Fruit fly (Drosophila melanogaster) whole organism, embryonic: Measurements from ENCODE around the gene Spn85F.

Experiments
- Aef1 ChIP-seq: fragments of 200-800 bp; sonication (Bioruptor generic); IDR thresholded peaks from 3 replicates; pipeline ENCODE4 v1.3.6; 2022; ENCODE audit warnings: missing biosample characterization, missing genetic modification characterization
- CG1024 ChIP-seq: fragments of 200-800 bp; sonication (Bioruptor generic); IDR thresholded peaks from 2 replicates; pipeline ENCODE4 v1.3.6; 2022; ENCODE audit warnings: missing biosample characterization, missing genetic modification characterization
- CG11398 ChIP-seq: fragments of 200-800 bp; sonication (Bioruptor generic); optimal IDR thresholded peaks from 2 replicates; lab custom pipeline; 2016; ENCODE audit warnings: missing biosample characterization, missing genetic modification characterization
- CG14710 ChIP-seq: fragments of 200-800 bp; sonication (Bioruptor generic); optimal IDR thresholded peaks from 3 replicates; lab custom pipeline; 2019; ENCODE audit warnings: missing biosample characterization, mild to moderate bottlenecking, missing genetic modification characterization, moderate library complexity
- CG16815 ChIP-seq: fragments of 200-800 bp; sonication (Bioruptor generic); optimal IDR thresholded peaks from 3 replicates; lab custom pipeline; 2017; ENCODE audit warnings: missing biosample characterization, mild to moderate bottlenecking, missing genetic modification characterization
- CG17802 ChIP-seq: fragments of 200-800 bp; sonication (Bioruptor generic); optimal IDR thresholded peaks from 2 replicates; lab custom pipeline; 2018; ENCODE audit warnings: missing biosample characterization, mild to moderate bottlenecking, missing genetic modification characterization, moderate library complexity
- CG2202 ChIP-seq: fragments of 200-800 bp; sonication (Bioruptor generic); optimal IDR thresholded peaks from 2 replicates; lab custom pipeline; 2018; ENCODE audit warnings: missing biosample characterization, mild to moderate bottlenecking, missing genetic modification characterization
- CG32532 ChIP-seq: fragments of 200-800 bp; sonication (Bioruptor generic); IDR thresholded peaks from 2 replicates; pipeline ENCODE4 v1.3.6; 2022; ENCODE audit warnings: missing biosample characterization, missing genetic modification characterization
- CG32772 ChIP-seq: fragments of 200-800 bp; sonication (Bioruptor generic); IDR thresholded peaks from 2 replicates; pipeline ENCODE4 v1.3.6; 2022; ENCODE audit warnings: missing biosample characterization, missing genetic modification characterization
- CG4360 ChIP-seq: fragments of 200-800 bp; sonication (Bioruptor generic); IDR thresholded peaks from 2 replicates; pipeline ENCODE4 v1.3.6; 2022; ENCODE audit warnings: missing biosample characterization, missing genetic modification characterization
- CG7839 ChIP-seq: fragments of 200-800 bp; sonication (Bioruptor generic); optimal IDR thresholded peaks from 3 replicates; lab custom pipeline; 2018; ENCODE audit warnings: missing biosample characterization, mild to moderate bottlenecking, missing genetic modification characterization, moderate library complexity
- CG8089 ChIP-seq: fragments of 200-800 bp; sonication (Bioruptor generic); optimal IDR thresholded peaks from 3 replicates; lab custom pipeline; 2016; ENCODE audit warnings: missing biosample characterization, missing genetic modification characterization
- CG8478 ChIP-seq: fragments of >200 bp; optimal IDR thresholded peaks from 2 replicates; lab custom pipeline; 2018
- CG8924 ChIP-seq: fragments of 200-800 bp; optimal IDR thresholded peaks from 3 replicates; lab custom pipeline; 2019; ENCODE audit warnings: missing biosample characterization, mild to moderate bottlenecking, missing genetic modification characterization, moderate library complexity
- CG8944 ChIP-seq: fragments of 200-800 bp; sonication (Bioruptor generic); optimal IDR thresholded peaks from 3 replicates; lab custom pipeline; 2016; ENCODE audit warnings: missing biosample characterization, missing genetic modification characterization
- CG9215 ChIP-seq: fragments of 200-800 bp; sonication (Bioruptor generic); IDR thresholded peaks from 2 replicates; pipeline ENCODE4 v1.3.6; 2022; ENCODE audit warnings: missing biosample characterization, missing genetic modification characterization
- Dip2 ChIP-seq: fragments of 200-800 bp; sonication (Bioruptor generic); IDR thresholded peaks from 2 replicates; pipeline ENCODE4 v1.3.6; 2022; ENCODE audit warnings: missing biosample characterization, missing genetic modification characterization
- Dip3 ChIP-seq: fragments of 200-800 bp; sonication (Bioruptor generic); optimal IDR thresholded peaks from 3 replicates; lab custom pipeline; 2016; ENCODE audit warnings: missing biosample characterization, missing genetic modification characterization
- ERR ChIP-seq: fragments of 200-800 bp; sonication (Bioruptor generic); optimal IDR thresholded peaks from 2 replicates; lab custom pipeline; 2016; ENCODE audit warnings: missing biosample characterization, missing genetic modification characterization
- Fer3 ChIP-seq: fragments of 200-800 bp; sonication (Bioruptor generic); optimal IDR thresholded peaks from 2 replicates; lab custom pipeline; 2018; ENCODE audit warnings: missing biosample characterization, mild to moderate bottlenecking, missing genetic modification characterization, moderate library complexity
- HLH3B ChIP-seq: fragments of 200-800 bp; sonication (Bioruptor generic); IDR thresholded peaks from 2 replicates; pipeline ENCODE4 v1.3.6; 2022; ENCODE audit warnings: missing biosample characterization, missing genetic modification characterization
- HmgD ChIP-seq: fragments of 200-800 bp; sonication (Bioruptor generic); optimal IDR thresholded peaks from 3 replicates; lab custom pipeline; 2016; ENCODE audit warnings: missing biosample characterization, missing genetic modification characterization
- Hr3 ChIP-seq: fragments of 200-800 bp; sonication (Bioruptor generic); optimal IDR thresholded peaks from 3 replicates; lab custom pipeline; 2016; ENCODE audit warnings: missing biosample characterization, missing genetic modification characterization
- Hsf ChIP-seq: fragments of 200-800 bp; sonication (Bioruptor generic); optimal IDR thresholded peaks from 3 replicates; lab custom pipeline; 2016; ENCODE audit warnings: missing biosample characterization, missing genetic modification characterization
- MBD-R2 ChIP-seq: fragments of 200-800 bp; sonication (Bioruptor generic); IDR thresholded peaks from 2 replicates; pipeline ENCODE4 v1.3.6; 2022; ENCODE audit warnings: missing biosample characterization, missing genetic modification characterization
- Med ChIP-seq: fragments of 200-800 bp; sonication (Bioruptor generic); peaks from one replicate; lab custom pipeline; 2016; ENCODE audit warnings: missing biosample characterization, missing genetic modification characterization, mild to moderate bottlenecking, inconsistent platforms, moderate library complexity
- Mrtf ChIP-seq: fragments of 200-800 bp; sonication (Bioruptor generic); IDR thresholded peaks from 3 replicates; pipeline ENCODE4 v1.3.6; 2022; ENCODE audit warnings: missing biosample characterization, missing genetic modification characterization
- Myb ChIP-seq: fragments of 200-800 bp; sonication (Bioruptor generic); optimal IDR thresholded peaks from 2 replicates; lab custom pipeline; 2016; ENCODE audit warnings: missing biosample characterization, missing genetic modification characterization
- Rfx ChIP-seq: fragments of 200-800 bp; sonication (Bioruptor generic); IDR thresholded peaks from 2 replicates; pipeline ENCODE4 v1.3.6; 2022; ENCODE audit warnings: missing biosample characterization, missing genetic modification characterization
- Sin3A ChIP-seq: fragments of >200 bp; optimal IDR thresholded peaks from 2 replicates; lab custom pipeline; 2018
- Stat92E ChIP-seq, 3 experiments: fragments of >200 bp in 2 of 3; fragments of 200-800 bp in 1 of 3; sonication (Bioruptor generic) in 1 of 3; optimal IDR thresholded peaks; 2 replicates each; lab custom pipeline; 2017 to 2019; ENCODE audit warnings: missing biosample characterization in 3 of 3, missing genetic modification characterization in 3 of 3, mild to moderate bottlenecking in 1 of 3, moderate library complexity in 1 of 3
- Usf ChIP-seq: fragments of 200-800 bp; sonication (Bioruptor generic); optimal IDR thresholded peaks from 2 replicates; lab custom pipeline; 2017; ENCODE audit warnings: missing genotype, missing biosample characterization, missing genetic modification characterization
- abd-A ChIP-seq: fragments of 200-800 bp; sonication (Bioruptor generic); optimal IDR thresholded peaks from 3 replicates; lab custom pipeline; 2019; ENCODE audit warnings: missing biosample characterization, mild to moderate bottlenecking, missing genetic modification characterization, moderate library complexity
- bab2 ChIP-seq: fragments of 200-800 bp; sonication (Bioruptor generic); optimal IDR thresholded peaks from 2 replicates; lab custom pipeline; 2016; ENCODE audit warnings: missing biosample characterization, missing genetic modification characterization
- br ChIP-seq: fragments of >200 bp; optimal IDR thresholded peaks from 2 replicates; lab custom pipeline; 2017
- cato ChIP-seq: fragments of 200-800 bp; sonication (Bioruptor generic); optimal IDR thresholded peaks from 2 replicates; lab custom pipeline; 2016; ENCODE audit warnings: missing biosample characterization, missing genetic modification characterization, borderline replicate concordance
- chm ChIP-seq: fragments of 200-800 bp; sonication (Bioruptor generic); IDR thresholded peaks from 2 replicates; pipeline ENCODE4 v1.3.6; 2022; ENCODE audit warnings: missing biosample characterization, missing genetic modification characterization
- chn ChIP-seq: fragments of 200-800 bp; sonication (Bioruptor generic); optimal IDR thresholded peaks from 2 replicates; lab custom pipeline; 2016; ENCODE audit warnings: missing biosample characterization, missing genetic modification characterization
- ems ChIP-seq: fragments of 200-800 bp; sonication (Bioruptor generic); optimal IDR thresholded peaks from 3 replicates; lab custom pipeline; 2016; ENCODE audit warnings: missing biosample characterization, missing genetic modification characterization
- gt ChIP-seq: fragments of 200-800 bp; sonication (Bioruptor generic); IDR thresholded peaks from 2 replicates; pipeline ENCODE4 v1.3.6; 2022; ENCODE audit warnings: missing biosample characterization, missing genetic modification characterization
- jumu ChIP-seq: fragments of 200-800 bp; sonication (Bioruptor generic); optimal IDR thresholded peaks from 3 replicates; lab custom pipeline; 2016; ENCODE audit warnings: missing biosample characterization, missing genetic modification characterization
- kah ChIP-seq: fragments of 200-800 bp; sonication (Bioruptor generic); optimal IDR thresholded peaks from 2 replicates; lab custom pipeline; 2018; ENCODE audit warnings: missing biosample characterization, mild to moderate bottlenecking, missing genetic modification characterization
- ken ChIP-seq: fragments of 200-800 bp; sonication (Bioruptor generic); IDR thresholded peaks from 3 replicates; pipeline ENCODE4 v1.3.6; 2022; ENCODE audit warnings: missing biosample characterization, missing genetic modification characterization
- lbe ChIP-seq: fragments of 200-800 bp; sonication (Bioruptor generic); optimal IDR thresholded peaks from 2 replicates; lab custom pipeline; 2016; ENCODE audit warnings: missing biosample characterization, mild to moderate bottlenecking, missing genetic modification characterization
- nmo ChIP-seq: fragments of 200-800 bp; sonication (Bioruptor generic); optimal IDR thresholded peaks from 2 replicates; lab custom pipeline; 2018; ENCODE audit warnings: missing biosample characterization, mild to moderate bottlenecking, missing genetic modification characterization, moderate library complexity
- nom ChIP-seq: fragments of 200-800 bp; sonication (Bioruptor generic); optimal IDR thresholded peaks from 2 replicates; lab custom pipeline; 2017; ENCODE audit warnings: missing biosample characterization, missing genetic modification characterization, mild to moderate bottlenecking, moderate library complexity, missing genetic modification reagents
- p53 ChIP-seq: fragments of 200-800 bp; sonication (Bioruptor generic); optimal IDR thresholded peaks from 2 replicates; lab custom pipeline; 2016; ENCODE audit warnings: missing biosample characterization, missing genetic modification characterization
- sens-2 ChIP-seq: fragments of 200-800 bp; sonication (Bioruptor generic); IDR thresholded peaks from 2 replicates; pipeline ENCODE4 v1.3.6; 2022; ENCODE audit warnings: missing biosample characterization, missing genetic modification characterization
- slp2 ChIP-seq: fragments of 200-800 bp; sonication (Bioruptor generic); optimal IDR thresholded peaks from 2 replicates; lab custom pipeline; 2016; ENCODE audit warnings: missing biosample characterization, missing genetic modification characterization
- stc ChIP-seq: fragments of 200-800 bp; sonication (Bioruptor generic); IDR thresholded peaks from 2 replicates; pipeline ENCODE4 v1.3.6; 2022; ENCODE audit warnings: missing biosample characterization, missing genetic modification characterization
- tx ChIP-seq: fragments of 200-800 bp; sonication (Bioruptor generic); optimal IDR thresholded peaks from 2 replicates; lab custom pipeline; 2016; ENCODE audit warnings: missing biosample characterization, missing genetic modification characterization
- vfl ChIP-seq: fragments of 200-800 bp; sonication (Bioruptor generic); optimal IDR thresholded peaks from 2 replicates; lab custom pipeline; 2016; ENCODE audit warnings: missing biosample characterization, missing genetic modification characterization
- vvl ChIP-seq: fragments of 200-800 bp; sonication (Bioruptor generic); IDR thresholded peaks from 2 replicates; pipeline ENCODE4 v1.3.6; 2022; ENCODE audit warnings: missing biosample characterization, missing genetic modification characterization

The Spn85F gene

DNA sequence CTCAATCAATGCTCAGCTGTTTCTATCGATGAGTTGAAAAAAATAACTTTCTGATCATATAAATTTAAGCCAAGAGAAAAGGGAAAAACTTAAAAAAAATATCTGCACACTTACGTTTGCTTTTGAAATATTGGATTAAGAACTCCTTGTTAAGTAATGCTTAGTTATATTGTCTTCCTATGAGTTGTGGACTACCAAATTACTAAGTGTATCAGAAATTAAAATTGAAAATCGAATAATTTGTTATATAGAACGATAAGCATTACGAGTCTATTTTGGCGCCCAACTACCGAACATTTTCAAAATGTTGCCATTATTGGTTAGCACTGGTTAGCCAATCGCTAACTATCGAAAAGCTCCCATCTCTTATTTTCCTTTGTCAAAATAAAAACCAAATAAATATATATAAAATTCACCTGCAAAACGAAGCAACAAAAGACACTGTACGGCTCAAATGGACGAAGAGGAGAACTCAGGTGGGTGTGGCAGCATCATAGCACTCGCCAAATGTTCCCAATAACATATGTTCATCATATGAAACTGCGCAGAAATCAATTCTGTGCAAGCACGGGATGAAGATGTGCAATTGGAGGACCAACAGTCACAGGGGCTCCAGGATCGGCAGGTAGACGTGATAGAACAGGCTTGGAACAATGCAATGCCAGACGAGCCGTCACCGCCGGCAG, 52.0 kb downstream of the Spn85F start, which contains the start of gene ohgt (continued):
- TF ChIP-seq abd-A (no peak), CG32532 (GFP tag; lab: Robert Waterston, UW) (no peak), bab2 (GFP tag; lab: Kevin White, UChicago) (no peak), CG8478 (lab: Kevin White, UChicago) (no peak), Hr3 (no peak), CG17802 (tag; lab: Kevin White, UChicago) (no peak), gt (GFP tag; lab: Robert Waterston, UW) (no peak), ERR (GFP tag; lab: Kevin White, UChicago) (no peak), ems (GFP tag; lab: Kevin White, UChicago) (no peak), vvl (no peak), Usf (GFP tag; lab: Kevin White, UChicago) (no peak), CG32772 (no peak), chn (GFP tag; lab: Kevin White, UChicago) (no peak), Myb (peak; percentile 29), Rfx (GFP tag; lab: Robert Waterston, UW) (0 out of 2 replicates have a peak, but pooled peaks have one; percentile 18), slp2 (no peak), Dip2 (GFP tag; lab: Robert Waterston, UW) (no peak), HmgD (GFP tag; lab: Kevin White, UChicago) (no peak), kah (no peak), chm (GFP tag; lab: Robert Waterston, UW) (no peak), br (lab: Kevin White, UChicago) (no peak), jumu (no peak), CG7839 (tag; lab: Kevin White, UChicago) (peak; percentile 28), vfl (GFP tag; lab: Kevin White, UChicago) (no peak), CG2202 (no peak), CG14710 (tag; lab: Kevin White, UChicago) (peak; percentile 67), CG8924 (tag; lab: Kevin White, UChicago) (peak; percentile 23), p53 (GFP tag; lab: Kevin White, UChicago) (no peak), nmo (GFP tag; lab: Kevin White, UChicago) (peak; percentile 33), ken (GFP tag; lab: Robert Waterston, UW) (no peak), Dip3 (GFP tag; lab: Kevin White, UChicago) (no peak), CG11398 (GFP tag; lab: Kevin White, UChicago) (no peak), Hsf (peak; percentile 1), tx (GFP tag; lab: Kevin White, UChicago) (no peak), CG1024 (GFP tag; lab: Robert Waterston, UW) (no peak), Sin3A (lab: Kevin White, UChicago) (no peak), cato (GFP tag; lab: Kevin White, UChicago) (no peak), sens-2 (no peak), Aef1 (GFP tag; lab: Robert Waterston, UW) (no peak), CG8944 (GFP tag; lab: Kevin White, UChicago) (no peak), stc (GFP tag; lab: Robert Waterston, UW) (no peak), Med (GFP tag; lab: Kevin White, UChicago) (peak; percentile 64), CG8089 (no peak), nom (no peak), CG16815 (GFP tag; lab: Kevin White, UChicago) (no peak), HLH3B (GFP tag; lab: Robert Waterston, UW) (no peak), MBD-R2 (peak; percentile 20; the same call in 1 of the 2 replicates), Stat92E (GFP tag; optimal IDR thresholded peaks at IDR 0.05; lab: Kevin White, UChicago) (no peak), Mrtf (GFP tag; lab: Robert Waterston, UW) (no peak), CG4360 (GFP tag; lab: Robert Waterston, UW) (no peak), lbe (no peak), CG9215 (no peak), Fer3 (tag; lab: Kevin White, UChicago) (no peak)
